Fruit fly (Drosophila melanogaster): Measurements from ENCODE around the gene vig.
A peak's percentile ranks its signal among the peaks of the same experiment; 100 is the strongest.

Gene vig

dm6 chr2L:15061368-15061767, 8.7 kb downstream of the vig start, which contains the start of the genes solo and vas (continued):
- TF ChIP-seq ara (GFP tag; IDR thresholded peaks at IDR 0.05) (no peak), jing (GFP tag; optimal IDR thresholded peaks at IDR 0.05) (no peak), lab (GFP tag; optimal IDR thresholded peaks at IDR 0.05) (peak; percentile 40), CG6654 (GFP tag; optimal IDR thresholded peaks at IDR 0.05) (no peak), CG17829 (tag; optimal IDR thresholded peaks at IDR 0.05) (peak; percentile 57), salm (tag; optimal IDR thresholded peaks at IDR 0.05) (no peak), CG10147 (GFP tag; optimal IDR thresholded peaks at IDR 0.05) (no peak), tup (GFP tag; optimal IDR thresholded peaks at IDR 0.05) (no peak), Mad (GFP tag; optimal IDR thresholded peaks at IDR 0.05) (no peak), HLH4C (GFP tag; IDR thresholded peaks at IDR 0.05; ENCODE audit: partially characterized antibody) (peak; percentile 46; the same call in 1 of the 3 replicates), CG34224 (GFP tag; IDR thresholded peaks at IDR 0.05; ENCODE audit: partially characterized antibody) (no peak), CG11504 (tag; optimal IDR thresholded peaks at IDR 0.05) (peak; percentile 70), Hey (tag; optimal IDR thresholded peaks at IDR 0.05) (no peak), sug (tag; optimal IDR thresholded peaks at IDR 0.05) (peak; percentile 49), Tbp (GFP tag; optimal IDR thresholded peaks at IDR 0.05) (no peak), Dll (GFP tag; IDR thresholded peaks at IDR 0.05; ENCODE audit: partially characterized antibody) (peak; percentile 45; the same call in 2 of the 4 replicates), Sox102F (GFP tag; optimal IDR thresholded peaks at IDR 0.05) (peak; percentile 63), D (optimal IDR thresholded peaks at IDR 0.05) (no peak), D (GFP tag; optimal IDR thresholded peaks at IDR 0.05) (peak; percentile 10), CG4617 (GFP tag; optimal IDR thresholded peaks at IDR 0.05; ENCODE audit: borderline replicate concordance) (no peak), CG17385 (GFP tag; optimal IDR thresholded peaks at IDR 0.05) (peak; percentile 43), CG12659 (GFP tag; optimal IDR thresholded peaks at IDR 0.05) (peak; percentile 71)

DNA sequence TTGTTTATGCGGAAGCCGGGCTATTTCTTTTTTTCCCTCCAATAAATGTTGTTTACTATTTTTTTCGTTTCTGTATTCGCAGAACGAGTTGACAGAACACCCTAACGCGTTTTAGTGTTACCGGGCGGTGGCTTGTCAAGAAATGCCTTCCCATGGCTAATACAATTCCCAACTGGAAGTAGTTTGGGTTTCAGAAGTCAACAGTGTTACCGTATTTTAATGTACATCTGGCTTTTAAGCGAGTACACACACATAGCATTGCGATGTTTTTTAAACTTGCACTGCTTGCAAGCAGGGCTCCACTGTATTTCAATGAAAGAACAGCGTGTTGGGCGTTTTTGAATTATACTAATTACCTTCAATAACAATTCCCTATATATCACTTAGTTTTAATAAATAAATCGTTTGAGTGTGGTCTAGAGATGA, 9.5 kb downstream of the vig start, which contains the start of gene TfIIS:
Gene TfIIS (minus strand): TSS at position 178 of the 426 bp plus-strand sequence.
- TF ChIP-seq bowl (GFP tag; IDR thresholded peaks at IDR 0.05) (no peak), Elba2 (GFP tag; optimal IDR thresholded peaks at IDR 0.05) (peak; percentile 92), CG6254 (GFP tag; optimal IDR thresholded peaks at IDR 0.05) (no peak), CG18764 (GFP tag; optimal IDR thresholded peaks at IDR 0.05) (no peak), her (GFP tag; optimal IDR thresholded peaks at IDR 0.05) (peak; percentile 23), NC2β (GFP tag; optimal IDR thresholded peaks at IDR 0.05) (peak; percentile 47), p53 (GFP tag; optimal IDR thresholded peaks at IDR 0.05) (peak; percentile 73), zen2 (GFP tag; IDR thresholded peaks at IDR 0.05; ENCODE audit: partially characterized antibody) (no peak), Myb (GFP tag; optimal IDR thresholded peaks at IDR 0.05) (peak; percentile 87), CG12236 (GFP tag; optimal IDR thresholded peaks at IDR 0.05) (no peak), wek (GFP tag; optimal IDR thresholded peaks at IDR 0.05) (peak; percentile 27), NK7.1 (GFP tag; optimal IDR thresholded peaks at IDR 0.05) (no peak), TFAM (GFP tag; optimal IDR thresholded peaks at IDR 0.05) (no peak), CG12155 (GFP tag; optimal IDR thresholded peaks at IDR 0.05) (peak; percentile 69), btn (GFP tag; optimal IDR thresholded peaks at IDR 0.05) (no peak), hb (GFP tag; IDR thresholded peaks at IDR 0.05; ENCODE audit: partially characterized antibody) (no peak), CG11085 (GFP tag; IDR thresholded peaks at IDR 0.05) (no peak), bbx (GFP tag; IDR thresholded peaks at IDR 0.05; ENCODE audit: partially characterized antibody) (peak; percentile 17; the same call in 1 of the 2 replicates), Adf1 (GFP tag; IDR thresholded peaks at IDR 0.05) (peak; percentile 13; the same call in 1 of the 2 replicates), Rx (GFP tag; IDR thresholded peaks at IDR 0.05) (no peak), Ada2b (GFP tag; IDR thresholded peaks at IDR 0.05) (no peak), CG17568 (GFP tag; optimal IDR thresholded peaks at IDR 0.05) (peak; percentile 97), CG12744 (GFP tag; optimal IDR thresholded peaks at IDR 0.05) (peak; percentile 8), grau (tag; optimal IDR thresholded peaks at IDR 0.05) (peak; percentile 42), cg (GFP tag; optimal IDR thresholded peaks at IDR 0.05) (no peak), Pdp1 (GFP tag; optimal IDR thresholded peaks at IDR 0.05) (peak in 1 of 2 experiments; percentile 49), CG2202 (tag; optimal IDR thresholded peaks at IDR 0.05) (no peak), Oaz (GFP tag; IDR thresholded peaks at IDR 0.05) (no peak), unc-4 (GFP tag; IDR thresholded peaks at IDR 0.05; ENCODE audit: partially characterized antibody) (peak; percentile 45; the same call in 1 of the 2 replicates)

Data from whole organism, embryonic.